Worm (Caenorhabditis elegans): ENCODE data around the gene mdt-10.

The mdt-10 gene

ce11 chrII:7891869-7892615 is 37.2 kb upstream of the mdt-10 start:
- TF ChIP-seq ceh-14 (tag; optimal IDR thresholded peaks at IDR 0.05): peak; percentile 1
- peak; percentile 23 for TF ChIP-seq C08G9.2 (tag; optimal IDR thresholded peaks at IDR 0.05)
- peak; percentile 50 for TF ChIP-seq elt-2 (tag; optimal IDR thresholded peaks at IDR 0.05)
- peak; percentile 42 for TF ChIP-seq unc-42 (tag; optimal IDR thresholded peaks at IDR 0.05)
- no peak for TF ChIP-seq sdc-2 (tag; optimal IDR thresholded peaks at IDR 0.05)
- peak; percentile 47 for TF ChIP-seq tbx-2 (tag; optimal IDR thresholded peaks at IDR 0.05)
- peak; percentile 38 for TF ChIP-seq ceh-18 (tag; optimal IDR thresholded peaks at IDR 0.05)
- TF ChIP-seq odd-2 (tag; optimal IDR thresholded peaks at IDR 0.05): no peak
- peak; percentile 55 for TF ChIP-seq pros-1 (tag; optimal IDR thresholded peaks at IDR 0.05)
- TF ChIP-seq rnt-1 (tag; optimal IDR thresholded peaks at IDR 0.05): peak; percentile 17
- TF ChIP-seq ceh-31 (tag; optimal IDR thresholded peaks at IDR 0.05): peak; percentile 57
- no peak for TF ChIP-seq hlh-15 (tag; optimal IDR thresholded peaks at IDR 0.05)
- peak; percentile 21 for TF ChIP-seq nfya-1 (tag; optimal IDR thresholded peaks at IDR 0.05)

ce11 chrII:7889321-7889720 is 34.5 kb upstream of the mdt-10 start:
- no peak for TF ChIP-seq ceh-18 (tag; optimal IDR thresholded peaks at IDR 0.05)
- TF ChIP-seq T23F11.4 (GFP tag; optimal IDR thresholded peaks at IDR 0.05): no peak
- no peak for TF ChIP-seq K02D7.2 (tag; optimal IDR thresholded peaks at IDR 0.05)
- no peak for TF ChIP-seq dve-1 (tag; optimal IDR thresholded peaks at IDR 0.05)
- no peak for TF ChIP-seq ceh-30 (tag; optimal IDR thresholded peaks at IDR 0.05)
- no peak for TF ChIP-seq lim-6 (tag; optimal IDR thresholded peaks at IDR 0.05)

ce11 chrII:7888759-7889158 is 33.9 kb upstream of the mdt-10 start:
- TF ChIP-seq pag-3 (tag; optimal IDR thresholded peaks at IDR 0.05; ENCODE audit: borderline replicate concordance): no peak

ce11 chrII:7887295-7887694 is 32.5 kb upstream of the mdt-10 start:
- TF ChIP-seq ceh-24 (tag; optimal IDR thresholded peaks at IDR 0.05) (no peak), C38D4.7 (GFP tag; optimal IDR thresholded peaks at IDR 0.05) (no peak), ceh-30 (tag; optimal IDR thresholded peaks at IDR 0.05) (no peak), Y22D7AL.16 (tag; optimal IDR thresholded peaks at IDR 0.05) (no peak), dmd-4 (tag; optimal IDR thresholded peaks at IDR 0.05; ENCODE audit: borderline replicate concordance) (no peak), dve-1 (tag; optimal IDR thresholded peaks at IDR 0.05) (no peak), nhr-232 (tag; optimal IDR thresholded peaks at IDR 0.05) (no peak), hlh-30 (tag; optimal IDR thresholded peaks at IDR 0.05; ENCODE audit: insufficient read depth) (no peak), pros-1 (tag; optimal IDR thresholded peaks at IDR 0.05) (no peak), unc-55 (GFP tag; optimal IDR thresholded peaks at IDR 0.05) (peak; percentile 19), lin-11 (tag; optimal IDR thresholded peaks at IDR 0.05) (no peak), eyg-1 (tag; optimal IDR thresholded peaks at IDR 0.05) (no peak), unc-42 (tag; optimal IDR thresholded peaks at IDR 0.05) (peak; percentile 16), madf-2 (tag; optimal IDR thresholded peaks at IDR 0.05) (no peak), pax-1 (tag; optimal IDR thresholded peaks at IDR 0.05) (no peak), ceh-19 (GFP tag; optimal IDR thresholded peaks at IDR 0.05) (no peak), ceh-9 (tag; optimal IDR thresholded peaks at IDR 0.05) (no peak)

- TF ChIP-seq fax-1 (tag; optimal IDR thresholded peaks at IDR 0.05): no peak
- TF ChIP-seq ceh-34 (tag; optimal IDR thresholded peaks at IDR 0.05): no peak
- TF ChIP-seq ceh-48 (tag; optimal IDR thresholded peaks at IDR 0.05): peak; percentile 92
- no peak for TF ChIP-seq fkh-6 (tag; optimal IDR thresholded peaks at IDR 0.05)
- TF ChIP-seq ceh-31 (tag; optimal IDR thresholded peaks at IDR 0.05): no peak
Observed at ce11 chrII:7884898-7885297, 30.1 kb upstream of the mdt-10 start.

Measured in whole organism, late embryonic.